Worm (Caenorhabditis elegans) whole organism, young adult: ENCODE data around the gene F36D3.16.
"Not testable (repeated sequence)": the region's sequence is repeated elsewhere in the genome, so short reads cannot be mapped to it uniquely, and the experiment has no call there.

Experiments
- B0035.1 ChIP-seq: sonication (generic microtip); optimal IDR thresholded peaks from 2 replicates; lab custom pipeline; 2016; ENCODE audit warnings: missing genetic modification characterization, mild to moderate bottlenecking, missing compliant biosample characterization, missing genotype, missing genetic modification reagents
- C06A6.2 ChIP-seq: fragments of 200-800 bp; sonication (Bioruptor generic); conservative IDR thresholded peaks from 2 replicates; pipeline ENCODE4 v1.3.6; 2022; ENCODE audit warnings: missing genetic modification characterization, missing compliant biosample characterization
- F22D6.2 ChIP-seq: sonication (generic microtip); optimal IDR thresholded peaks from 2 replicates; lab custom pipeline; 2016; ENCODE audit warnings: mild to moderate bottlenecking, missing genetic modification characterization, missing compliant biosample characterization
- F37B4.10 ChIP-seq: fragments of 200-800 bp; sonication (Bioruptor generic); IDR thresholded peaks from 2 replicates; pipeline ENCODE4 v1.3.6; 2022; ENCODE audit warnings: missing genetic modification characterization, missing compliant biosample characterization
- K12H6.12 ChIP-seq: fragments of 200-800 bp; sonication (Bioruptor generic); optimal IDR thresholded peaks from 2 replicates; lab custom pipeline; 2018; ENCODE audit warnings: mild to moderate bottlenecking, missing genetic modification characterization, missing compliant biosample characterization
- Y53G8AR.9 ChIP-seq: fragments of 200-800 bp; sonication (Bioruptor generic); conservative IDR thresholded peaks from 2 replicates; pipeline ENCODE4 v1.3.6; 2022; ENCODE audit warnings: missing genetic modification reagents, missing genetic modification characterization, missing compliant biosample characterization
- Y79H2A.3 ChIP-seq: fragments of 200-800 bp; sonication (Bioruptor generic); conservative IDR thresholded peaks from 2 replicates; pipeline ENCODE4 v1.3.6; 2022; ENCODE audit warnings: missing genetic modification reagents, missing genetic modification characterization, missing compliant biosample characterization
- aptf-3 ChIP-seq: fragments of 200-800 bp; sonication (Bioruptor generic); IDR thresholded peaks from 2 replicates; pipeline ENCODE4 v1.3.6; 2022; ENCODE audit warnings: missing genetic modification characterization, missing compliant biosample characterization
- atf-7 ChIP-seq: sonication (generic microtip); optimal IDR thresholded peaks from 2 replicates; lab custom pipeline; 2017; ENCODE audit warnings: mild to moderate bottlenecking, missing genetic modification characterization, missing compliant biosample characterization
- attf-3 ChIP-seq: fragments of 200-800 bp; sonication (Bioruptor generic); conservative IDR thresholded peaks from 2 replicates; pipeline ENCODE4 v1.3.6; 2022; ENCODE audit warnings: missing genetic modification reagents, missing genetic modification characterization, missing compliant biosample characterization
- bed-2 ChIP-seq: fragments of 200-800 bp; sonication (Bioruptor generic); IDR thresholded peaks from 2 replicates; pipeline ENCODE4 v1.3.6; 2022; ENCODE audit warnings: missing genetic modification reagents, missing genetic modification characterization, missing compliant biosample characterization
- ceh-100 ChIP-seq: fragments of 200-800 bp; sonication (Bioruptor generic); IDR thresholded peaks from 2 replicates; pipeline ENCODE4 v1.3.6; 2022; ENCODE audit warnings: missing genetic modification reagents, missing genetic modification characterization, missing compliant biosample characterization
- ceh-58 ChIP-seq: fragments of 200-800 bp; sonication (Bioruptor generic); IDR thresholded peaks from 2 replicates; pipeline ENCODE4 v1.3.6; 2022; ENCODE audit warnings: missing genetic modification characterization, missing compliant biosample characterization
- ceh-91 ChIP-seq: fragments of 200-800 bp; sonication (Bioruptor generic); IDR thresholded peaks from 2 replicates; pipeline ENCODE4 v1.3.6; 2022; ENCODE audit warnings: missing genetic modification reagents, missing genetic modification characterization, missing compliant biosample characterization
- chd-7 ChIP-seq: sonication (generic microtip); optimal IDR thresholded peaks from 2 replicates; lab custom pipeline; 2016; ENCODE audit warnings: mild to moderate bottlenecking, missing genetic modification characterization, moderate library complexity, missing compliant biosample characterization
- die-1 ChIP-seq: sonication (generic microtip); optimal IDR thresholded peaks from 2 replicates; lab custom pipeline; 2016; ENCODE audit warnings: missing genotype, mild to moderate bottlenecking, missing genetic modification characterization, missing compliant biosample characterization
- ets-4 ChIP-seq: fragments of 200-800 bp; sonication (Bioruptor generic); optimal IDR thresholded peaks from 2 replicates; lab custom pipeline; 2018; ENCODE audit warnings: mild to moderate bottlenecking, missing genetic modification characterization, missing compliant biosample characterization
- hlh-12 ChIP-seq: sonication (generic microtip); optimal IDR thresholded peaks from 2 replicates; lab custom pipeline; 2016; ENCODE audit warnings: missing genetic modification characterization, missing compliant biosample characterization
- hlh-26 ChIP-seq: fragments of 200-800 bp; sonication (Bioruptor generic); conservative IDR thresholded peaks from 2 replicates; pipeline ENCODE4 v1.3.6; 2022; ENCODE audit warnings: missing genetic modification reagents, missing genetic modification characterization, missing compliant biosample characterization
- hmg-20 ChIP-seq: fragments of 200-800 bp; sonication (Bioruptor generic); IDR thresholded peaks from 2 replicates; pipeline ENCODE4 v1.3.6; 2022; ENCODE audit warnings: missing genetic modification reagents, missing genetic modification characterization, missing compliant biosample characterization
- let-526 ChIP-seq: fragments of 200-800 bp; sonication (Bioruptor generic); IDR thresholded peaks from 2 replicates; pipeline ENCODE4 v1.3.6; 2022; ENCODE audit warnings: missing genetic modification reagents, missing genetic modification characterization, missing compliant biosample characterization
- let-607 ChIP-seq, 2 experiments: fragments of 200-800 bp in 1 of 2; sonication (Bioruptor generic) in 1 of 2; sonication (generic microtip) in 1 of 2; optimal IDR thresholded peaks; 2 replicates each; lab custom pipeline; 2016 to 2018; ENCODE audit warnings: mild to moderate bottlenecking in 2 of 2, missing compliant biosample characterization in 2 of 2, missing genetic modification characterization in 2 of 2, moderate library complexity in 2 of 2, missing genotype in 1 of 2
- lin-54 ChIP-seq: fragments of 200-800 bp; sonication (Bioruptor generic); optimal IDR thresholded peaks from 2 replicates; lab custom pipeline; 2018; ENCODE audit warnings: mild to moderate bottlenecking, missing genetic modification characterization, missing compliant biosample characterization
- lsy-27 ChIP-seq: sonication (generic microtip); optimal IDR thresholded peaks from 2 replicates; lab custom pipeline; 2017; ENCODE audit warnings: missing genetic modification characterization, mild to moderate bottlenecking, missing compliant biosample characterization, antibody characterized with exemption, missing genotype, borderline replicate concordance; ENCODE audit not compliant: insufficient read depth
- madf-10 ChIP-seq: sonication (generic microtip); optimal IDR thresholded peaks from 2 replicates; lab custom pipeline; 2016; ENCODE audit warnings: mild to moderate bottlenecking, missing genetic modification characterization, missing compliant biosample characterization
- madf-8 ChIP-seq: fragments of 200-800 bp; sonication (Bioruptor generic); conservative IDR thresholded peaks from 2 replicates; pipeline ENCODE4 v1.3.6; 2022; ENCODE audit warnings: missing genetic modification reagents, missing genetic modification characterization, missing compliant biosample characterization
- nfya-1 ChIP-seq: sonication (generic microtip); optimal IDR thresholded peaks from 2 replicates; lab custom pipeline; 2017; ENCODE audit warnings: antibody characterized with exemption, missing compliant biosample characterization, missing genetic modification characterization, borderline replicate concordance; ENCODE audit not compliant: insufficient read depth
- nhr-120 ChIP-seq: fragments of 200-800 bp; sonication (Bioruptor generic); IDR thresholded peaks from 2 replicates; pipeline ENCODE4 v1.3.6; 2022; ENCODE audit warnings: missing genetic modification characterization, missing compliant biosample characterization
- pha-4 ChIP-seq: fragments of 150-350 bp; sonication (generic microtip); optimal IDR thresholded peaks from 2 replicates; lab custom pipeline; 2014; ENCODE audit warnings: missing biosample characterization, missing genetic modification reagents, missing genetic modification characterization
- rcor-1 ChIP-seq: fragments of 200-800 bp; sonication (Bioruptor generic); IDR thresholded peaks from 2 replicates; pipeline ENCODE4 v1.3.6; 2022; ENCODE audit warnings: missing genetic modification reagents, missing genetic modification characterization, missing compliant biosample characterization
- repo-1 ChIP-seq: sonication (generic microtip); optimal IDR thresholded peaks from 2 replicates; lab custom pipeline; 2017; ENCODE audit warnings: mild to moderate bottlenecking, missing genetic modification characterization, missing compliant biosample characterization
- sea-2 ChIP-seq: fragments of 200-800 bp; sonication (Bioruptor generic); IDR thresholded peaks from 2 replicates; pipeline ENCODE4 v1.3.6; 2022; ENCODE audit warnings: missing genetic modification characterization, missing compliant biosample characterization
- sptf-2 ChIP-seq: fragments of 200-800 bp; sonication (Bioruptor generic); optimal IDR thresholded peaks from 2 replicates; lab custom pipeline; 2018; ENCODE audit warnings: mild to moderate bottlenecking, missing genetic modification characterization, missing compliant biosample characterization
- tlf-1 ChIP-seq: fragments of 200-800 bp; sonication (Bioruptor generic); optimal IDR thresholded peaks from 2 replicates; lab custom pipeline; 2018; ENCODE audit warnings: mild to moderate bottlenecking, missing genetic modification characterization, missing compliant biosample characterization
- zim-3 ChIP-seq: sonication (generic microtip); optimal IDR thresholded peaks from 2 replicates; lab custom pipeline; 2017; ENCODE audit warnings: mild to moderate bottlenecking, missing genetic modification characterization, moderate library complexity, missing compliant biosample characterization
- ztf-22 ChIP-seq: fragments of 200-800 bp; sonication (Bioruptor generic); optimal IDR thresholded peaks from 2 replicates; lab custom pipeline; 2018; ENCODE audit warnings: mild to moderate bottlenecking, missing genetic modification characterization, moderate library complexity, missing compliant biosample characterization
- ztf-6 ChIP-seq: fragments of 200-800 bp; sonication (Bioruptor generic); IDR thresholded peaks from 2 replicates; pipeline ENCODE4 v1.3.6; 2022; ENCODE audit warnings: missing genetic modification reagents, missing genetic modification characterization, missing compliant biosample characterization

Gene F36D3.16

ce11 chrV:16515140-16515539, 12.8 kb upstream of the F36D3.16 start, which contains the start of gene F36D3.5:
Gene F36D3.5 (minus strand): TSS chrV:16515240.
- TF ChIP-seq B0035.1; hlh-12; ceh-58 (GFP tag; lab: Robert Waterston, UW): not testable (repeated sequence)

- TF ChIP-seq die-1 (tag; lab: Kevin White, UChicago) (no peak), aptf-3 (GFP tag; lab: Robert Waterston, UW) (no peak), bed-2 (GFP tag; lab: Robert Waterston, UW) (no peak), lin-54 (GFP tag; lab: Kevin White, UChicago) (no peak), K12H6.12 (tag; lab: Kevin White, UChicago) (no peak), let-607 (tag; optimal IDR thresholded peaks at IDR 0.05; lab: Kevin White, UChicago) (no peak), Y79H2A.3 (GFP tag; lab: Robert Waterston, UW) (no peak)
Measured at ce11 chrV:16517619-16518018, 10.3 kb upstream of the F36D3.16 start, which contains the start of gene F36D3.4. Gene F36D3.4 (minus strand): TSS chrV:16517719.

DNA sequence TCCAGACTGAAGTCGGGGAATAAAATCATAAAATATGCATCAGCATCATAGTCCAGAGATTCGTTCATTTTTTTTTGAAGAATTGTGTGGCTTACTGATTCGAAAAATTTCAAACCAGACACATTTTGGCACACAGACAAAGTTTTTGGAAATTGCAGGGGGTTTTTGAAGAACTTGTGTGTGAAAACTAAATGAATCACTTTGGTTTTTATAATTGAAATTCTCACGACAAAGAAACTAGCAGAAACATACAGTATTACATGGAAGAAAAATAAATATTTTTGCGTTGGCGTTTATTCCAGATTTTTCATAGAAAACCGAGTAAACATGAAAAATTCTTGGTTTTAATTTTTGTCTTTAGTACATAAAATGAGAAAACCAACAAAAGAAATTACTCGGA, 5.7 kb upstream of the F36D3.16 start, which contains the start of gene srw-34:
srw-34 (minus strand) TSS at position 101 of the 400 bp plus-strand sequence.
- no peak for TF ChIP-seq pha-4 (tag; lab: Kevin White, UChicago)
- TF ChIP-seq C06A6.2 (GFP tag; lab: Robert Waterston, UW), result no peak
- TF ChIP-seq madf-8 (GFP tag; lab: Robert Waterston, UW), result no peak
- no peak for TF ChIP-seq nhr-120 (GFP tag; lab: Robert Waterston, UW)
- no peak for TF ChIP-seq let-526
- no peak for TF ChIP-seq sea-2 (GFP tag; lab: Robert Waterston, UW)
- no peak for TF ChIP-seq rcor-1 (GFP tag; lab: Robert Waterston, UW)
- no peak for TF ChIP-seq ceh-91 (GFP tag; lab: Robert Waterston, UW)
- TF ChIP-seq sptf-2 (GFP tag; lab: Kevin White, UChicago), result no peak
- TF ChIP-seq ceh-100 (GFP tag; lab: Robert Waterston, UW), result no peak
- no peak for TF ChIP-seq ztf-22 (GFP tag; lab: Kevin White, UChicago)
- no peak for TF ChIP-seq zim-3 (tag; lab: Kevin White, UChicago)
- no peak for TF ChIP-seq madf-10
- TF ChIP-seq ztf-6 (GFP tag; lab: Robert Waterston, UW), result no peak
- TF ChIP-seq F37B4.10 (GFP tag; lab: Robert Waterston, UW), result no peak
- no peak for TF ChIP-seq atf-7
- TF ChIP-seq, all 124 proteins: peak for 0

DNA sequence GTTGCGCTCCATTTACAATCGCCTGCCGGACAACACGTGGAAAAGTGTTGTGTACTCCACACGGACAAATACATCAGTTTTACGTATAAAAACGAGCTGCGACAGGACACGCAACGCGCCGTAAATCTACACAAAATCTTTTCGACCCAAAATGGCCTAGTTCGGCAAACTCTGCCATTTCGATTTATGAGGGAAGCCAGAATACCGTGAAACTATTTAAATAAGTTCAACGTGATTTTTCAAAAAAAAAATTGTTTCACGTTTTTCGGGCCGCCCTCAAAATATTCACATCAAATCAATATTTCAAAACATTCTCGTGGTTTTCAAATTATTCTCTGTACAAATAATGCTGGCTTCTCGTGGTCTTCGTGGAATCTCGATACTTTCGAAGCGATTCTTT, 1.0 kb upstream of the F36D3.16 start, which contains the start of gene F36D3.8:
F36D3.8 (plus strand) TSS at position 301 of the 400 bp plus-strand sequence.
- no peak for TF ChIP-seq attf-3 (GFP tag; lab: Robert Waterston, UW)
- TF ChIP-seq ets-4 (GFP tag; lab: Kevin White, UChicago), result no peak
- TF ChIP-seq lin-54 (GFP tag; lab: Kevin White, UChicago), result no peak
- TF ChIP-seq tlf-1 (GFP tag; lab: Kevin White, UChicago), result no peak
- no peak for TF ChIP-seq F22D6.2 (tag; lab: Kevin White, UChicago)
- no peak for TF ChIP-seq nfya-1 (tag; lab: Kevin White, UChicago)
- no peak for TF ChIP-seq Y53G8AR.9
- no peak for TF ChIP-seq hmg-20 (GFP tag; lab: Robert Waterston, UW)
- TF ChIP-seq chd-7 (tag; lab: Kevin White, UChicago), result no peak
- no peak for TF ChIP-seq repo-1 (tag; lab: Kevin White, UChicago)
- TF ChIP-seq lsy-27 (tag; lab: Kevin White, UChicago), result no peak
- no peak for TF ChIP-seq hlh-12
- TF ChIP-seq hlh-26 (GFP tag; lab: Robert Waterston, UW), result no peak
- no peak for TF ChIP-seq Y79H2A.3 (GFP tag; lab: Robert Waterston, UW)
